Worm (Caenorhabditis elegans) whole organism, L1 larva: Measurements from ENCODE around the gene C17C3.6.

Source experiments
- fkh-10 ChIP-seq: sonication (generic microtip); optimal IDR thresholded peaks from 2 replicates; lab custom pipeline; 2017; ENCODE audit warnings: missing biosample characterization, missing genetic modification reagents, missing genetic modification characterization
- nhr-237 ChIP-seq: fragments of 150-350 bp; optimal IDR thresholded peaks from 2 replicates; lab custom pipeline; 2014; ENCODE audit warnings: missing biosample characterization, missing genetic modification characterization

- TF ChIP-seq fkh-10 (GFP tag; lab: Kevin White, UChicago), result no peak
- no peak for TF ChIP-seq nhr-237 (tag; lab: Kevin White, UChicago)
Measured at ce11 chrII:5594210-5594764, 44.4 kb downstream of the C17C3.6 start, which contains the start of gene ttc-4.
